Fruit fly (Drosophila melanogaster): Measurements from ENCODE around the gene Polr2H.

Polr2H gene

dm6 chr3L:21770328-21770727 is 41.6 kb downstream of the Polr2H start, which contains the start of gene Syn1:
TSS of gene Syn1 (minus strand) at chr3L:21770534.
- TF ChIP-seq scrt (GFP tag; optimal IDR thresholded peaks at IDR 0.05) (peak; percentile 9), CG6854 (GFP tag; optimal IDR thresholded peaks at IDR 0.05) (peak; percentile 15), CG3847 (GFP tag; IDR thresholded peaks at IDR 0.05) (no peak), Nf-YC (tag; optimal IDR thresholded peaks at IDR 0.05) (peak; percentile 14), CG13287 (GFP tag; IDR thresholded peaks at IDR 0.05; ENCODE audit: partially characterized antibody) (0 out of 2 replicates have a peak, but pooled peaks have one; percentile 25), CG13624 (GFP tag; optimal IDR thresholded peaks at IDR 0.05) (peak; percentile 13), Drgx (GFP tag; IDR thresholded peaks at IDR 0.05) (0 out of 2 replicates have a peak, but pooled peaks have one; percentile 8), sens (GFP tag) (peak; percentile 69), eve (GFP tag; optimal IDR thresholded peaks at IDR 0.05) (peak in 1 of 2 experiments; percentile 22), ssp (GFP tag; IDR thresholded peaks at IDR 0.05) (no peak), chinmo (GFP tag; IDR thresholded peaks at IDR 0.05; ENCODE audit: partially characterized antibody) (peak; percentile 73; the same call in 1 of the 4 replicates), Opbp (GFP tag; IDR thresholded peaks at IDR 0.05; ENCODE audit: partially characterized antibody) (0 out of 3 replicates have a peak, but pooled peaks have one; percentile 10), Trl (optimal IDR thresholded peaks at IDR 0.05) (peak; percentile 67 to 76), Trl (GFP tag; optimal IDR thresholded peaks at IDR 0.05) (no peak), Eip74EF (GFP tag; optimal IDR thresholded peaks at IDR 0.05) (peak in 1 of 2 experiments; percentile 49), CG14860 (GFP tag; IDR thresholded peaks at IDR 0.05; ENCODE audit: partially characterized antibody) (no peak), Nf-YB (GFP tag; optimal IDR thresholded peaks at IDR 0.05) (peak; percentile 28), CG11504 (tag; optimal IDR thresholded peaks at IDR 0.05) (peak; percentile 99), her (GFP tag; optimal IDR thresholded peaks at IDR 0.05) (no peak), Jarid2 (GFP tag; optimal IDR thresholded peaks at IDR 0.05) (peak; percentile 67), ci (GFP tag; IDR thresholded peaks at IDR 0.05) (0 out of 3 replicates have a peak, but pooled peaks have one; percentile 7), Med (GFP tag) (peak; percentile 84), CG2199 (GFP tag; IDR thresholded peaks at IDR 0.05) (peak; percentile 27; the same call in 1 of the 3 replicates), gro (GFP tag; optimal IDR thresholded peaks at IDR 0.05) (peak; percentile 7), CG3281 (GFP tag; optimal IDR thresholded peaks at IDR 0.05) (peak; percentile 35), CG17328 (GFP tag; IDR thresholded peaks at IDR 0.05) (0 out of 2 replicates have a peak, but pooled peaks have one; percentile 13), CG8359 (GFP tag; optimal IDR thresholded peaks at IDR 0.05; ENCODE audit: borderline replicate concordance) (no peak), gsb-n (tag; optimal IDR thresholded peaks at IDR 0.05) (no peak), CG7928 (GFP tag; optimal IDR thresholded peaks at IDR 0.05) (peak; percentile 9), CG10366 (GFP tag; IDR thresholded peaks at IDR 0.05) (no peak)

DNA sequence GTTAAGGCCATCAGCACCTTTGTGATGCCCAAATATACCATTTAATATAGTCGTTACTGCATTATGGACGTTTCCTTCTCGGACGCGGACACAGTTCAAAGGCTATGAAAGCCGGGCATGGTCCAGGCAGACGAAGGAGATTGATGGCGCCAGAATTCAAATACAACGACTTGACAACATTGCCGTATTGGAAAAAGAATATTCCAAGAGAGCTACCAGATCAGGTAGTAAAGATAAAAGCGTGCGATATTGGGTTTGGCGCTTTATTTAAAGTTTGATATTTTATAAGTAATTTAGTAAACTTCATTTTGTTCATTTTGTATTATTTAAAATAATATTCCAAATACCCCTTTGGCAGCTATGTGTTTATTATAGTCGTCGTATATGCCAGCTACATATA is 45.1 kb downstream of the Polr2H start:
- TF ChIP-seq CG1603 (tag; optimal IDR thresholded peaks at IDR 0.05): peak; percentile 35
- TF ChIP-seq ems (GFP tag; optimal IDR thresholded peaks at IDR 0.05): no peak
- TF ChIP-seq stwl (tag; optimal IDR thresholded peaks at IDR 0.05): peak; percentile 45
- peak; percentile 98 for TF ChIP-seq Dp (GFP tag; optimal IDR thresholded peaks at IDR 0.05)
- TF ChIP-seq Scr (GFP tag; IDR thresholded peaks at IDR 0.05; ENCODE audit: partially characterized antibody): 0 out of 2 replicates have a peak, but pooled peaks have one; percentile 31
- TF ChIP-seq peb (GFP tag; IDR thresholded peaks at IDR 0.05): no peak
- TF ChIP-seq E2f2 (GFP tag; IDR thresholded peaks at IDR 0.05): peak; percentile 99
- TF ChIP-seq lola (GFP tag; optimal IDR thresholded peaks at IDR 0.05): no peak
- no peak for TF ChIP-seq Elba2 (GFP tag; optimal IDR thresholded peaks at IDR 0.05)
- peak; percentile 65 for TF ChIP-seq CG11504 (tag; optimal IDR thresholded peaks at IDR 0.05)
- 0 out of 2 replicates have a peak, but pooled peaks have one; percentile 26 for TF ChIP-seq unc-4 (GFP tag; IDR thresholded peaks at IDR 0.05; ENCODE audit: partially characterized antibody)
- TF ChIP-seq CG1529 (GFP tag; optimal IDR thresholded peaks at IDR 0.05): no peak
- TF ChIP-seq Myb (GFP tag; optimal IDR thresholded peaks at IDR 0.05): peak; percentile 86
- no peak for TF ChIP-seq CG10209 (GFP tag; optimal IDR thresholded peaks at IDR 0.05)
- no peak for TF ChIP-seq Hr51 (GFP tag; optimal IDR thresholded peaks at IDR 0.05)
- TF ChIP-seq trem (tag; optimal IDR thresholded peaks at IDR 0.05): peak; percentile 16
- no peak for TF ChIP-seq grau (tag; optimal IDR thresholded peaks at IDR 0.05)
- no peak for TF ChIP-seq zfh2 (GFP tag; optimal IDR thresholded peaks at IDR 0.05)
- no peak for TF ChIP-seq CG1792 (GFP tag; optimal IDR thresholded peaks at IDR 0.05)
- TF ChIP-seq amos (GFP tag; IDR thresholded peaks at IDR 0.05; ENCODE audit: partially characterized antibody): peak; percentile 25; the same call in 1 of the 2 replicates
- TF ChIP-seq cato (GFP tag; optimal IDR thresholded peaks at IDR 0.05; ENCODE audit: borderline replicate concordance): no peak

All from whole organism, embryonic.